Worm (Caenorhabditis elegans) whole organism, midembryonic: Measurements from ENCODE around the gene copb-1.

Experiments used
- T22C8.4 ChIP-seq: fragments of 200-800 bp; sonication (Bioruptor generic); IDR thresholded peaks from 2 replicates; pipeline ENCODE4 v1.3.6; 2022; ENCODE audit warnings: missing genetic modification characterization, missing compliant biosample characterization
- cog-1 ChIP-seq: sonication (generic microtip); optimal IDR thresholded peaks from 2 replicates; lab custom pipeline; 2016; ENCODE audit warnings: missing genetic modification characterization, missing compliant biosample characterization
- flt-1 ChIP-seq: fragments of 200-800 bp; sonication (Bioruptor generic); IDR thresholded peaks from 2 replicates; pipeline ENCODE4 v1.3.6; 2022; ENCODE audit warnings: missing genetic modification characterization, missing compliant biosample characterization
- klf-2 ChIP-seq: fragments of 200-800 bp; sonication (Bioruptor generic); conservative IDR thresholded peaks from 2 replicates; pipeline ENCODE4 v1.3.6; 2022; ENCODE audit warnings: missing genetic modification reagents, missing genetic modification characterization, missing compliant biosample characterization
- med-1 ChIP-seq: sonication (generic microtip); optimal IDR thresholded peaks from 2 replicates; lab custom pipeline; 2017; ENCODE audit warnings: missing genetic modification characterization, mild to moderate bottlenecking, missing compliant biosample characterization, antibody characterized with exemption, missing genetic modification reagents; ENCODE audit not compliant: insufficient read depth
- ref-1 ChIP-seq: fragments of 200-800 bp; sonication (Bioruptor generic); conservative IDR thresholded peaks from 2 replicates; pipeline ENCODE4 v1.3.6; 2022; ENCODE audit warnings: missing genetic modification reagents, missing genetic modification characterization, missing compliant biosample characterization
- tab-1 ChIP-seq: fragments of 200-800 bp; sonication (Bioruptor generic); IDR thresholded peaks from 2 replicates; pipeline ENCODE4 v1.3.6; 2022; ENCODE audit warnings: missing genetic modification characterization, missing compliant biosample characterization
- ztf-23 ChIP-seq: fragments of 200-800 bp; sonication (Bioruptor generic); IDR thresholded peaks from 2 replicates; pipeline ENCODE4 v1.3.6; 2022; ENCODE audit warnings: missing genetic modification reagents, missing genetic modification characterization, missing compliant biosample characterization
- ztf-29 ChIP-seq: fragments of 200-800 bp; sonication (Bioruptor generic); IDR thresholded peaks from 2 replicates; pipeline ENCODE4 v1.3.6; 2022; ENCODE audit warnings: missing genetic modification reagents, missing genetic modification characterization, missing compliant biosample characterization

copb-1 gene

DNA sequence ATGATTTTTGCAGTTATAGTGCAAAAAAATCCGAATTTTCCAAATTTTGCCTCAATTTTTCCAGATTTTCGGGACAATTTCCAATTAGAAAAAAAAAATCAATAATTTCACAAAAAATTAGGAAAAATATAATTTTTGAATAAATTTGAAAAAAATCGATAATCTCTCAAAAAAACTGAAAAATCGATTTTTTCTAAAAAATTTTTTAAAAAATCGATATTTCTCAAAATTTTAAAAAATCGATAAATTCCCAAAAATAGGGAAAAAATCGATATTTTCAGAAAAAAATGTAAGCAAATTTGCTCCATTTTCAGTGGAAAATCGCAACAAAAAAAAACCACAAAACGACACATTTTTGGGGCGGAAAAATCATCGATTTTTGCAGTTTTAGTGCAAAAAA, 10.7 kb upstream of the copb-1 start:
- TF ChIP-seq T22C8.4 (GFP tag; lab: Robert Waterston, UW), result peak; percentile 89
- TF ChIP-seq ztf-29 (GFP tag; lab: Robert Waterston, UW), result no peak
- no peak for TF ChIP-seq cog-1 (tag; lab: Kevin White, UChicago)
- TF ChIP-seq flt-1 (GFP tag; lab: Robert Waterston, UW), result no peak
- no peak for TF ChIP-seq klf-2

DNA sequence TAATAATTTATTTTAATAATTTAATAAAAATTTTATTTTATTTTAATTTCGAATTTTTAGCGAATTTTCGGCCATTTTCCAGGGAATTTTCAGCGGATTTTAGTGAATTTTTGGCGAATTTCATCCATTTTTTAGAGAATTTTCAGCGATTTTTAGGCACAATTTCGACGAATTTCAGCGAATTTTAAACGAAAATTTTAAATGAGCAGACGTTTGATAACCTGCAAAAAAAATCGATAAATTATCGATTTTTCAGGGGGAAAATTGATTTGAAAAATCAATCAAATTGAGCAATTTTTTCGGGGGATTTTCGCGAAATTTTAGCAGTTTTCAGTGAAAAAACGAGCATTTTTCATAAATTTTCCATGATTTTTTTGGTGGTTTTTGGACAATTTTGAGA, 9.9 kb upstream of the copb-1 start:
- no peak for TF ChIP-seq cog-1 (tag; lab: Kevin White, UChicago)
- peak; percentile 21; the same call in 1 of the 2 replicates for TF ChIP-seq T22C8.4 (GFP tag; lab: Robert Waterston, UW)

DNA sequence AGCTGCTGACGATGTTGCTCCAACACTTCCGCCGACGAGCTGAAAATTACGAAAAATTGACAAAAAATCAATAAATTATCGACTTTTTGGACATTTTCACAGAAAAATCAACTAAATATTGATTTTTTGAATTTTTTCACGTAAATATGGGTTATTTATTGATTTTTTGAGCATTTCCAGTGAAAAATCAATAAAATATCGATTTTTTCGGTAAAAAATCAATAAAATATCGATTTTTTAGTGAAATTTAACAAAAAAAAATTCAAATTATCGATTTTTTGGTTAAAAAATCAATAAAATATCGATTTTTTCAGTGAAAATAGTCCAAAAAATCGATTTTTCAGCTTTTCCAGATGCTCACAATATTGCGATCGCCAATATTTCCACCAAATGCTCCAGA, 8.4 kb upstream of the copb-1 start:
- TF ChIP-seq tab-1 (GFP tag; lab: Robert Waterston, UW) (no peak), ztf-29 (GFP tag; lab: Robert Waterston, UW) (no peak), ztf-23 (GFP tag; lab: Robert Waterston, UW) (no peak), T22C8.4 (GFP tag; lab: Robert Waterston, UW) (peak; percentile 89), ref-1 (no peak), cog-1 (tag; lab: Kevin White, UChicago) (no peak), klf-2 (no peak)

DNA sequence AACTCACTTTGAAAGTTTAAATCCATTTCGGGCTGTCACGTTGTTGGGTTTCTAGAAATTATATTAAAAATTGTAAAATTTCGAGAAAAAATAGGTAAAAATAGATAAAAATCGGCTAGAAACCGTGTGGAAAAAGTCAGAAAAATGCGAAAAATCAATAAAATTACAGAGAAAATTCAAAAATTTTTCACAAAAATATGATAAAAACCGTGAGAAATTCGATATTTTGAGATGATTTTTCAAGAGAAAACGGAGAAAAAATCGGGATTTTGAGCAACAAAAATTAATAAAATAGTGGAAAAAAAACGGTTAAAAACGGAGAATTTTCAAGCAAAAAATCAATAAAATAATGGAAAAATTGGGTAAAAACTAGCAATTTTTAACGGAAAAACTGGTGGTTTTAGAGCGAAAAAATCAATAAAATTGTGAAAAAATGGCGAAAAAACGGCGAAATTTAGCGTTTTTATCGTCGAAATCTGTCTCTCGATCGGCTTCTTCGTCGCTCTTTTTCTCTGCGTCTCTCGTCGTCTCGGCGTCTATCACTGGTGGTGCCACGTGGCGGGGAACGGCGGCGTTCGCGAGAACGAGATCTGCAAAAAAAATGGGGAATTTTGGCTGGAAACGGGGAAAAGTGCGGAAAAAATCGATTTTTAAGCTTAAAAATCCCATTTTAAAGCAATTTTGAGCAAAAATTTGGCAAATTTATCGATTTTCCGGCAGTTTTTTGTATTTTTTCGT, 7.4 kb upstream of the copb-1 start, which contains the start of gene Y25C1A.7:
TSS of gene Y25C1A.7 (minus strand) at position 51 of the 738 bp plus-strand sequence.
- TF ChIP-seq ref-1, result no peak
- no peak for TF ChIP-seq klf-2
- TF ChIP-seq ztf-29 (GFP tag; lab: Robert Waterston, UW), result peak; percentile 13; the same call in 1 of the 2 replicates
- 0 out of 2 replicates have a peak, but pooled peaks have one; percentile 15 for TF ChIP-seq T22C8.4 (GFP tag; lab: Robert Waterston, UW)

DNA sequence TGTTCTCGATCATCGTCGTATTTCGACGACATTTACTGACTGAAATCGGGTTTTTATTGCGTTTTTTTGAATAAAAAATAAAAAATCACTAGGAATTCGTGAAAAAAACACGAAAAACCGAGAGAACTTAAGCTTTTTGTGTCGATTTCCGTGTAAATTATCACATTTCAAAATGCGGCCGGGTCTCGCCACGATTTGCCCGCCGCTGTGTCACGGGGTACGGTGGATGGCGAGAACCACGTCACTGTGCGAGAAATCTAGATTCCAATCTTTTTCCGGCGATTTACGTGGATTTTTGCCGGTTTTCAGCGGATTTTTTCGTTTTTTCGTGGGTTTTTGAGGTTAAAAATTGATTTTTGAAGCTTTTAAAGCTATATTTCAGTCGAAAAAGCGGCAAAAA, 1.7 kb upstream of the copb-1 start, which contains the start of gene Y25C1A.8:
TSS of gene Y25C1A.8 (minus strand) at position 45 of the 400 bp plus-strand sequence.
- TF ChIP-seq ztf-29 (GFP tag; lab: Robert Waterston, UW) (no peak), ztf-23 (GFP tag; lab: Robert Waterston, UW) (peak; percentile 63), klf-2 (no peak), med-1 (no peak), T22C8.4 (GFP tag; lab: Robert Waterston, UW) (no peak), ref-1 (no peak), tab-1 (GFP tag; lab: Robert Waterston, UW) (no peak), cog-1 (tag; lab: Kevin White, UChicago) (peak; percentile 57), flt-1 (GFP tag; lab: Robert Waterston, UW) (peak; percentile 64; the same call in 1 of the 2 replicates)

DNA sequence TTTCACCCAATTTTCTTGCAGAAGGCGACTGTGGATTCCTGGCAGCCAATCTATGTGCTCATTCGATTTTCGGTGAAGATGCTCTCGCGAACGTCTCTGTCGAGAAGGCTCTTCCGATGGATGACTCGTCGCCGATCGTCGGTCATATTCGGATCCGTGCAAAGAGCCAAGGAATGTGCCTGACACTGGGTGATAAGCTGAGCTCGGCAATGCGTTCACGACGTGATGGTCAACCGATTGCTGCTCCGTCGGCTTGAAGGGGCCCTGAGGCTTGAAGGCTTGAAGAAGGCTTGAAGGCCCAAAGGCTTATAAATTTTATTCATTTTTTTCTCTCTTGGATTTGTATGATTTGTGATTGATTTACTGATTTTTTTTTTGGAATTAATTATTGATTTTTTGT, 8.5 kb downstream of the copb-1 start:
- TF ChIP-seq ztf-23 (GFP tag; lab: Robert Waterston, UW), result no peak
- no peak for TF ChIP-seq T22C8.4 (GFP tag; lab: Robert Waterston, UW)
- no peak for TF ChIP-seq klf-2
- TF ChIP-seq med-1, result no peak

DNA sequence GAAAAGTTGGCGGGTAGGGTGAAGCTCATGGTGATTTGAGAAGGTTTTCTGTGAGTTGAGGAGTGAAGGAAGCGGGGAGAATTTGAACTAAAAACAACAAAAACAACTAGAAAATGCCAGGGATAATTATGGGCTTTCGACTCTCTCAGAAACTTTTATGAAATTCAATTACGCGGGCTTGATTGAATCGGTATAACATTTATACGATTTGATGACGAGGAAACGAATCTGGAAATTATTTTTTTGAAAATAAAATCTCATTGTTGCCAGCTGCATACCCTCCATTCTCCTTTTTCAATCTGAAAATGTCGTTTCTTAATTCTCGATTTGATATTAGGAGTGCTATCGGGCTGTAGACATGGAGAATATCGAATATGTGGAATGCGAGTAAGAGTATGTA, 12.7 kb downstream of the copb-1 start, which contains the start of gene srg-21:
TSS of gene srg-21 (minus strand) at position 101 of the 400 bp plus-strand sequence.
- TF ChIP-seq ztf-23 (GFP tag; lab: Robert Waterston, UW) (no peak), ztf-29 (GFP tag; lab: Robert Waterston, UW) (no peak), ref-1 (no peak), cog-1 (tag; lab: Kevin White, UChicago) (no peak), med-1 (no peak), T22C8.4 (GFP tag; lab: Robert Waterston, UW) (no peak), flt-1 (GFP tag; lab: Robert Waterston, UW) (no peak), klf-2 (no peak), tab-1 (GFP tag; lab: Robert Waterston, UW) (no peak)

DNA sequence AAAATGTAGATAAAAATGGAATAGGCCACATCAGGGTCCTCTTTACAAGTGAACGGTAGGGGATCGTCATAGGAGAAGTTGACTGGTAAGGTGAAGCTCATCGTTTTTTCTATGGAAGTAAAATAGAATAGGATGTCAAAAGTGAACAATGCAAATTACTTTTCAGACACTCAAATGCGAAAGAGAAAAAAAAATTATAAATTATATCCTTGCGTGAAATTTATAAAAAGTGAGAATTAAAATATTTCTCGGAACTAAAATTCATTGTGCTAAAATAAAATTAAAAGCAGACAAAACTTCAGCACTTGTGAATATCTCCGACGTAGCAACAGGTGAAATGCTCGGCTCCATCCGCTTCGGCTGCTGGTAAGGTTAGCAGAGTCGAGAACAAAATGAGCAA, 14.8 kb downstream of the copb-1 start, which contains the start of gene srg-22:
TSS of gene srg-22 (minus strand) at position 101 of the 400 bp plus-strand sequence.
- TF ChIP-seq tab-1 (GFP tag; lab: Robert Waterston, UW), result no peak
- TF ChIP-seq ztf-23 (GFP tag; lab: Robert Waterston, UW), result no peak
- TF ChIP-seq med-1, result no peak
- no peak for TF ChIP-seq klf-2
- TF ChIP-seq ztf-29 (GFP tag; lab: Robert Waterston, UW), result no peak
- TF ChIP-seq flt-1 (GFP tag; lab: Robert Waterston, UW), result no peak
- no peak for TF ChIP-seq ref-1

DNA sequence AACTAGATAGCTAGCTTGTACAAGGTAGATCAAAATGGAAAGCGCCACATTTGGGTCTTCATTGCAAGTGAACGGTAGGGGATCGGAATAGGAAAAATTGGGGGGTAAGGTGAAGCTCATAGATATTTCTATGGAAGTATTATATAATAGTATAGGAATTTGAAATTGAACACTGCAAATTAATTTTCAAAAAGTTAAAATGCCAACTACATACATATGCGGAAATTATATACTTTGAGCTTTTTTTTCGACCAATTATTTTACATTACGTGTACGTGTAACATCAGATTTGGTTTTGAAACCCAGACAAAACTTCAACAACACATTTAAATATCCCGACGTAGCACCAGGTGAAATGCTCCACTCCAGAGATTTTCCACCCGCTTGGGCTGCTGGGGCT, 17.5 kb downstream of the copb-1 start, which contains the start of gene srg-23:
TSS of gene srg-23 (minus strand) at position 101 of the 400 bp plus-strand sequence.
- TF ChIP-seq cog-1 (tag; lab: Kevin White, UChicago) (no peak), T22C8.4 (GFP tag; lab: Robert Waterston, UW) (no peak), med-1 (no peak), ztf-29 (GFP tag; lab: Robert Waterston, UW) (no peak), ref-1 (no peak), tab-1 (GFP tag; lab: Robert Waterston, UW) (no peak), klf-2 (no peak), ztf-23 (GFP tag; lab: Robert Waterston, UW) (no peak), flt-1 (GFP tag; lab: Robert Waterston, UW) (no peak)

DNA sequence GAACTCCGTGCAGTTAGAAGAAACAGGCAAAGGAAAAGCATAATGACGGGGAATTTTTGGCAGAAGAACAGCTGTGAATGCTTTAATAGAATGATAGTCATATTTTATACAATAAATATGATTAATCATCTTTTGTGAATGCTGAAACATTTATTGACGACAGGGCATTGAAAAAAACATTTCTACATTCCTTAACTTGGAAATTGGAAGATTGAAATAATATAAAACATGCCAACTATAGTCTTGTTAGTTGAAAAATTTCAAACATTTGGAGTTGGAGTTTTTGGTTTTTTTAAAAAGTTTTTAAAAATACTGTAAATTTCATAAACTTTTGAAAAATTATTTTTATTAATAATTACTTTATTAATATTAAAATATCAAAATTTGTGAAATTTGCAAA, 18.3 kb downstream of the copb-1 start, which contains the start of gene Y25C1A.14:
TSS of gene Y25C1A.14 (minus strand) at position 101 of the 400 bp plus-strand sequence.
- TF ChIP-seq flt-1 (GFP tag; lab: Robert Waterston, UW), result no peak
- TF ChIP-seq T22C8.4 (GFP tag; lab: Robert Waterston, UW), result no peak
- no peak for TF ChIP-seq cog-1 (tag; lab: Kevin White, UChicago)
- TF ChIP-seq klf-2, result no peak
- TF ChIP-seq ztf-23 (GFP tag; lab: Robert Waterston, UW), result no peak
- no peak for TF ChIP-seq ztf-29 (GFP tag; lab: Robert Waterston, UW)
